Worm (Caenorhabditis elegans): Measurements from ENCODE around the gene F17C11.11.

- TF ChIP-seq ceh-91 (GFP tag; IDR thresholded peaks at IDR 0.05) (no peak), ZK185.1 (tag; optimal IDR thresholded peaks at IDR 0.05; ENCODE audit: poor library complexity, severe bottlenecking) (no peak), rpc-1 (optimal IDR thresholded peaks at IDR 0.05) (no peak), rpc-1 (tag; optimal IDR thresholded peaks at IDR 0.05) (no peak), unc-130 (GFP tag; optimal IDR thresholded peaks at IDR 0.05) (no peak), attf-6 (GFP tag; IDR thresholded peaks at IDR 0.05) (no peak), snpc-4 (GFP tag; optimal IDR thresholded peaks at IDR 0.05) (no peak), snpc-4 (tag; optimal IDR thresholded peaks at IDR 0.05) (no peak), B0019.2 (GFP tag; conservative IDR thresholded peaks at IDR 0.05) (no peak), K12H6.12 (tag; optimal IDR thresholded peaks at IDR 0.05) (no peak), rcor-1 (GFP tag; IDR thresholded peaks at IDR 0.05) (no peak), pha-4 (tag; optimal IDR thresholded peaks at IDR 0.05) (no peak), efl-1 (GFP tag; optimal IDR thresholded peaks at IDR 0.05) (no peak)
Observed at ce11 chrV:10953471-10954155, 15.0 kb upstream of the F17C11.11 start.

Measured in whole organism, young adult.